Worm (Caenorhabditis elegans): ENCODE measurements around the gene glr-6.

DNA sequence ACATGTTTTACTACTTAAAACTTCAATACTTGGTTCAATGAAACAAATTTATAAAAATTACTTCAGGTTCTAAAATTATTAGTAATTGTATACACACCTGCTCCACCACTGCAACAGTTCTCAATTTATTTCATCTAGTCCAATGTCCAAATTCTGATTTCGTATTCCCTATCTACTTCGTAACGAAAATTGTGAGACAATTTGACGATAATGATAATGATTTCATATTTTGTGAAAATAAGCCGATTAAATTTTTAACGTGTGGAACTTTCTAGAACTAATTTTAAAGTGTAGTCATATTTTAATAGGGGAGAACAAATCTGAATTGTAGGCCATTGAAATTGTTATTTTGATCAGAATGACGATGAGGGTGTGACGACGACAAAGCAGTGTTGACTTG, 50.1 kb downstream of the glr-6 start:
- no peak for TF ChIP-seq ceh-40 (GFP tag; IDR thresholded peaks at IDR 0.05)
- TF ChIP-seq ets-4 (GFP tag; optimal IDR thresholded peaks at IDR 0.05) = no peak
- TF ChIP-seq zim-3 (tag; optimal IDR thresholded peaks at IDR 0.05) = no peak
- TF ChIP-seq nhr-90 (tag; optimal IDR thresholded peaks at IDR 0.05) = no peak
- no peak for TF ChIP-seq K11D2.4 (GFP tag; IDR thresholded peaks at IDR 0.05)
- TF ChIP-seq nfyb-1 (GFP tag; IDR thresholded peaks at IDR 0.05) = no peak
- no peak for TF ChIP-seq lag-1 (GFP tag; IDR thresholded peaks at IDR 0.05)
- TF ChIP-seq ZK185.1 (tag; optimal IDR thresholded peaks at IDR 0.05; ENCODE audit: poor library complexity, severe bottlenecking) = no peak
- TF ChIP-seq sea-2 (GFP tag; IDR thresholded peaks at IDR 0.05) = no peak
